Worm (Caenorhabditis elegans) whole organism, L3 larva: ENCODE data around the gene Y110A2AL.4.

Experiments used
- R02D3.7 ChIP-seq: fragments of 150-350 bp; optimal IDR thresholded peaks from 2 replicates; lab custom pipeline; 2014; ENCODE audit warnings: missing biosample characterization, missing genetic modification characterization
- ZK546.5 ChIP-seq: sonication (generic microtip); optimal IDR thresholded peaks from 2 replicates; lab custom pipeline; 2017; ENCODE audit warnings: missing biosample characterization, missing genetic modification characterization
- aly-2 ChIP-seq: fragments of 150-350 bp; optimal IDR thresholded peaks from 2 replicates; lab custom pipeline; 2014; ENCODE audit warnings: missing biosample characterization, missing genetic modification characterization
- ama-1 ChIP-seq: fragments of 150-350 bp; optimal IDR thresholded peaks from 2 replicates; lab custom pipeline; 2018
- ceh-16 ChIP-seq: sonication (generic microtip); optimal IDR thresholded peaks from 2 replicates; lab custom pipeline; 2017; ENCODE audit warnings: missing biosample characterization, missing genetic modification characterization
- ceh-82 ChIP-seq: fragments of 150-350 bp; optimal IDR thresholded peaks from 2 replicates; lab custom pipeline; 2014; ENCODE audit warnings: missing biosample characterization, missing genetic modification characterization
- ceh-9 ChIP-seq: sonication (generic microtip); optimal IDR thresholded peaks from 2 replicates; lab custom pipeline; 2018; ENCODE audit warnings: missing biosample characterization, missing genetic modification characterization
- daf-12 ChIP-seq: fragments of 150-350 bp; optimal IDR thresholded peaks from 2 replicates; lab custom pipeline; 2014; ENCODE audit warnings: missing biosample characterization, missing genetic modification reagents, missing genetic modification characterization
- egl-5 ChIP-seq: fragments of 150-350 bp; optimal IDR thresholded peaks from 2 replicates; lab custom pipeline; 2017; ENCODE audit warnings: missing biosample characterization, missing genetic modification reagents, missing genetic modification characterization, inconsistent platforms
- elt-1 ChIP-seq: fragments of 150-350 bp; optimal IDR thresholded peaks from 2 replicates; lab custom pipeline; 2014; ENCODE audit warnings: missing biosample characterization, missing genetic modification characterization
- elt-2 ChIP-seq: sonication (generic microtip); optimal IDR thresholded peaks from 2 replicates; lab custom pipeline; 2016; ENCODE audit warnings: missing genetic modification reagents, mild to moderate bottlenecking, missing genetic modification characterization, missing compliant biosample characterization
- eor-1 ChIP-seq, 2 experiments: fragments of 150-350 bp; optimal IDR thresholded peaks; 2 replicates each; lab custom pipeline; 2014 to 2018; ENCODE audit warnings: missing biosample characterization in 2 of 2, missing genetic modification characterization in 2 of 2
- fkh-2 ChIP-seq: fragments of 150-350 bp; optimal IDR thresholded peaks from 2 replicates; lab custom pipeline; 2014; ENCODE audit warnings: missing biosample characterization, missing genetic modification reagents, missing genetic modification characterization
- fos-1 ChIP-seq: fragments of 150-350 bp; optimal IDR thresholded peaks from 2 replicates; lab custom pipeline; 2014; ENCODE audit warnings: missing biosample characterization, missing genetic modification characterization
- hmg-11 ChIP-seq: sonication (generic microtip); optimal IDR thresholded peaks from 2 replicates; lab custom pipeline; 2016; ENCODE audit warnings: missing genetic modification characterization, missing compliant biosample characterization
- jun-1 ChIP-seq: fragments of 150-350 bp; optimal IDR thresholded peaks from 2 replicates; lab custom pipeline; 2014; ENCODE audit warnings: missing biosample characterization, missing genetic modification reagents, missing genetic modification characterization
- lin-15B ChIP-seq: fragments of 150-350 bp; optimal IDR thresholded peaks from 2 replicates; lab custom pipeline; 2014; ENCODE audit warnings: missing biosample characterization, missing genetic modification characterization
- lin-39 ChIP-seq: fragments of 150-350 bp; optimal IDR thresholded peaks from 2 replicates; lab custom pipeline; 2018; ENCODE audit warnings: missing biosample characterization, missing genetic modification reagents, missing genetic modification characterization
- mdl-1 ChIP-seq: fragments of 150-350 bp; optimal IDR thresholded peaks from 2 replicates; lab custom pipeline; 2014; ENCODE audit warnings: missing biosample characterization, missing genetic modification characterization
- nfya-1 ChIP-seq: sonication (generic microtip); optimal IDR thresholded peaks from 2 replicates; lab custom pipeline; 2017; ENCODE audit warnings: missing genetic modification characterization, mild to moderate bottlenecking, missing compliant biosample characterization, antibody characterized with exemption, moderate library complexity; ENCODE audit not compliant: insufficient read depth
- nhr-11 ChIP-seq: fragments of 150-350 bp; optimal IDR thresholded peaks from 2 replicates; lab custom pipeline; 2014; ENCODE audit warnings: missing biosample characterization, missing genetic modification characterization
- nhr-12 ChIP-seq: fragments of 150-350 bp; optimal IDR thresholded peaks from 2 replicates; lab custom pipeline; 2014; ENCODE audit warnings: missing biosample characterization, missing genetic modification characterization
- nhr-23 ChIP-seq: fragments of 150-350 bp; optimal IDR thresholded peaks from 2 replicates; lab custom pipeline; 2014; ENCODE audit warnings: missing biosample characterization, missing genetic modification reagents, missing genetic modification characterization
- nhr-237 ChIP-seq: fragments of 150-350 bp; optimal IDR thresholded peaks from 2 replicates; lab custom pipeline; 2014; ENCODE audit warnings: missing biosample characterization, missing genetic modification characterization
- nhr-25 ChIP-seq: sonication (generic microtip); optimal IDR thresholded peaks from 2 replicates; lab custom pipeline; 2017; ENCODE audit warnings: missing biosample characterization, missing genetic modification characterization
- nhr-43 ChIP-seq: sonication (generic microtip); optimal IDR thresholded peaks from 2 replicates; lab custom pipeline; 2016; ENCODE audit warnings: mild to moderate bottlenecking, missing genetic modification characterization, missing compliant biosample characterization; ENCODE audit not compliant: poor library complexity, severe bottlenecking
- nhr-67 ChIP-seq: fragments of 150-350 bp; optimal IDR thresholded peaks from 2 replicates; lab custom pipeline; 2014; ENCODE audit warnings: missing biosample characterization, missing genetic modification characterization
- nhr-76 ChIP-seq: fragments of 150-350 bp; sonication (generic microtip); optimal IDR thresholded peaks from 5 replicates; lab custom pipeline; 2014; ENCODE audit warnings: missing biosample characterization, missing genetic modification characterization
- nhr-77 ChIP-seq: fragments of 150-350 bp; optimal IDR thresholded peaks from 2 replicates; lab custom pipeline; 2014; ENCODE audit warnings: missing biosample characterization, missing genetic modification characterization
- pha-4 ChIP-seq: fragments of 150-350 bp; optimal IDR thresholded peaks from 2 replicates; lab custom pipeline; 2014; ENCODE audit warnings: missing biosample characterization, missing genetic modification reagents, missing genetic modification characterization
- pqm-1 ChIP-seq: fragments of 150-350 bp; optimal IDR thresholded peaks from 2 replicates; lab custom pipeline; 2017; ENCODE audit warnings: missing biosample characterization, missing genetic modification characterization, inconsistent platforms
- sea-2 ChIP-seq: fragments of 150-350 bp; sonication (generic microtip); optimal IDR thresholded peaks from 4 replicates; lab custom pipeline; 2014; ENCODE audit warnings: missing biosample characterization, missing genetic modification reagents, missing genetic modification characterization
- skn-1 ChIP-seq: fragments of 150-350 bp; optimal IDR thresholded peaks from 2 replicates; lab custom pipeline; 2014; ENCODE audit warnings: missing biosample characterization, missing genetic modification characterization
- tbx-2 ChIP-seq: sonication (generic microtip); optimal IDR thresholded peaks from 2 replicates; lab custom pipeline; 2016; ENCODE audit warnings: mild to moderate bottlenecking, missing genetic modification characterization, missing compliant biosample characterization
- unc-39 ChIP-seq: sonication (generic microtip); optimal IDR thresholded peaks from 4 replicates; lab custom pipeline; 2017; ENCODE audit warnings: missing biosample characterization, missing genetic modification characterization
- unc-62 ChIP-seq: fragments of 150-350 bp; sonication (generic microtip); optimal IDR thresholded peaks from 4 replicates; lab custom pipeline; 2014; ENCODE audit warnings: missing biosample characterization, missing genetic modification reagents, missing genetic modification characterization
- zag-1 ChIP-seq: fragments of 150-350 bp; optimal IDR thresholded peaks from 2 replicates; lab custom pipeline; 2014; ENCODE audit warnings: missing biosample characterization, missing genetic modification characterization

The Y110A2AL.4 gene

DNA sequence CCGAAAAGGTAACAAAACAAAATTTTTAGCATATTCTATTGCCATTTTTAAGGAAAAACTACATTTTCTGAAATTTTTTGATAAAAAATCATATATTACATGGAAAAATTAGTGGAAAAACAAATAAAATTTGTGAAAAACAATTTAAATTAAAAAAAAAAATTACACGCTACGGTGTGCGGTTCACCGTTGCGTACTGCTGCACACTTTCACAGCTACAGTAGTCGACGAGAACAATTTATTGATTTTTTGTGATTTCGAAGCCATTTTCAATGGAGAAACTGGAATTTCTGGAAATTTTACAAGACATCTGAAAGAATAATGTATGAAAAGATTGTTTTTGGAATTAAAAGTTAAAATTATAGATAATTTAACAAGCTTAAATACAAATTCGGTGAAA is 24.1 kb upstream of the Y110A2AL.4 start:
- TF ChIP-seq nhr-77 (tag; lab: Kevin White, UChicago) = no peak
- TF ChIP-seq nhr-23 = no peak
- TF ChIP-seq pqm-1 (tag; lab: Kevin White, UChicago) = no peak
- no peak for TF ChIP-seq eor-1 (tag; optimal IDR thresholded peaks at IDR 0.05; lab: Kevin White, UChicago)

DNA sequence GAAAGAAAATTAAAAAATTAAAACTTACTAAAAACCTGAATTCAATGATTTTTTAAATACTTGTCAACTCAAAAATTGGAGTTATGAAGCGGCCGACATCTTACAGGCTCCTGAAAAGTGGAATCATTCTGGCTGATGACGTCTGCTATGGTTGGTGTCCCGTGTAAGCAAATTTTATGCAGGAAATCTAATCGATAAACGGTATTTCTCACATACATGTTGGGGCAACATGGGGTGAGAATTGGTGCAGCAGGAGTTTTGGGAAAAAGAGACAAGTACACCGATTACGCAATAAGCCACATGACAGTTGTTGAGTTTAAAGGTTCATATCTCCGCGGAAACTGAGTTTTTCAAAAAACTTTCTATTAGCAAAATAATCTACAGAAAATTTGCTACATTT is 23.7 kb upstream of the Y110A2AL.4 start, which contains the start of gene K12H6.2:
Gene K12H6.2, minus strand, starts transcription at position 101 of the 400 bp plus-strand sequence.
- no peak for TF ChIP-seq mdl-1 (tag; lab: Kevin White, UChicago)
- no peak for TF ChIP-seq unc-62
- TF ChIP-seq ceh-82 = no peak
- no peak for TF ChIP-seq eor-1 (tag; optimal IDR thresholded peaks at IDR 0.05; lab: Kevin White, UChicago)
- TF ChIP-seq egl-5 (tag; lab: Kevin White, UChicago) = no peak
- no peak for TF ChIP-seq ZK546.5
- no peak for TF ChIP-seq nhr-12 (tag; lab: Kevin White, UChicago)
- no peak for TF ChIP-seq hmg-11 (tag; lab: Kevin White, UChicago)
- no peak for TF ChIP-seq elt-2
- no peak for TF ChIP-seq lin-39 (tag; lab: Kevin White, UChicago)
- TF ChIP-seq unc-39 = no peak
- TF ChIP-seq ceh-16 (tag; lab: Kevin White, UChicago) = no peak
- no peak for TF ChIP-seq lin-15B (tag; lab: Kevin White, UChicago)
- TF ChIP-seq nfya-1 (tag; lab: Kevin White, UChicago) = no peak
- TF ChIP-seq fkh-2 (tag; lab: Kevin White, UChicago) = no peak
- TF ChIP-seq sea-2 = no peak
- TF ChIP-seq nhr-25 (tag; lab: Kevin White, UChicago) = no peak

DNA sequence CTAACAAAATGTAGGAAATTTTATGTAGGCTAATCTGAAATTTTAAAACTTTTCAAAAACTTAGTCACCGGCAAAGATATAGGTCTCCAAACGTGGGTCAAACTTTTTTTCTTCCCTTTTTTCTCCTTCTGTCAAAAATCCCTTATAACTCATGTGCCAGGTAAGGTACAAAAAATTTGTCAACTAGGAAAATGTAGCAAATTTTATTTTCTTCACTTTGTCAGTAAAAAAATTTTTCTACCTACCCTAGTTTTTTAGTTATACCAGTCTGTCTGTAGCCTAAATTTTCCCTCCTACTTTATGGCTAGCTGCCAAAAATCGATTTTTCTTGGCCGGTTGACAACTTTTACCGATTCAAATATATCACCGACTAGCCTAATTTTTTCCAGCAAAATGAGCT is 22.4 kb upstream of the Y110A2AL.4 start, which contains the start of gene set-13:
Gene set-13, plus strand, starts transcription at position 301 of the 400 bp plus-strand sequence.
- no peak for TF ChIP-seq jun-1 (tag; lab: Kevin White, UChicago)
- TF ChIP-seq nhr-67 (tag; lab: Kevin White, UChicago) = no peak
- TF ChIP-seq eor-1 (tag; optimal IDR thresholded peaks at IDR 0.05; lab: Kevin White, UChicago) = no peak
- TF ChIP-seq aly-2 (tag; lab: Kevin White, UChicago) = no peak
- TF ChIP-seq nhr-77 (tag; lab: Kevin White, UChicago) = no peak
- no peak for TF ChIP-seq ama-1
- TF ChIP-seq skn-1 (tag; lab: Kevin White, UChicago) = no peak
- TF ChIP-seq fos-1 = no peak
- TF ChIP-seq nhr-23 = no peak
- TF ChIP-seq R02D3.7 (tag; lab: Kevin White, UChicago) = no peak

DNA sequence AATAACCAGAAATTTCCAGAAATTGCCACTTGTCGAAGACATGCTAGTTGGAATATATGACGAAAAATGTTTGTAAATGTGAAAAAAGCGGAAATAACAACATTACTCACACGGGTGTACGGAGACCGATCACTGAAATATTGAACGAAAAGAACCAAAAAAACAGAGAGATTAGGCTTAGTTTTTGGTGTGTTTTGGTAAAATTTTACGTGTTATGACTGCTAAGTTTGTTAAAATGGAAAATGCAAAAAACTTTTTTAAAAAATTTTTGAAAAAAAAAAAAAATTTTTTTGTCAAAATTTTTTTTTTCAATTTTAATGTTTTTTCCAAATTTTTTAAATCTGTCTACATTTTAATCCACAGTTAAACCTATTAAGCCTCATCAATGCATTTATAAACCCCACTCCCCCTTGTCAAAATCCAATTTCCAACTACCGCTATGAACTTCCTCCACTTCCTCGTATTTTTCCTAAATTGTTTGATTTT is 16.6 kb upstream of the Y110A2AL.4 start, which contains the start of the genes fut-4 and K12H6.10:
Gene fut-4, minus strand, starts transcription at position 101 of the 486 bp plus-strand sequence.
Gene K12H6.10, plus strand, starts transcription at position 436 of the 486 bp plus-strand sequence.
- no peak for TF ChIP-seq nhr-77 (tag; lab: Kevin White, UChicago)
- no peak for TF ChIP-seq nhr-43 (tag; lab: Kevin White, UChicago)
- TF ChIP-seq ceh-9 (tag; lab: Kevin White, UChicago) = no peak
- no peak for TF ChIP-seq aly-2 (tag; lab: Kevin White, UChicago)
- TF ChIP-seq nhr-76 (tag; lab: Kevin White, UChicago) = no peak
- TF ChIP-seq eor-1 (tag; optimal IDR thresholded peaks at IDR 0.05; lab: Kevin White, UChicago) = no peak
- no peak for TF ChIP-seq zag-1 (tag; lab: Kevin White, UChicago)
- no peak for TF ChIP-seq pha-4 (tag; lab: Kevin White, UChicago)
- no peak for TF ChIP-seq nhr-237 (tag; lab: Kevin White, UChicago)
- no peak for TF ChIP-seq nhr-67 (tag; lab: Kevin White, UChicago)
- TF ChIP-seq elt-1 (tag; lab: Kevin White, UChicago) = no peak
- no peak for TF ChIP-seq tbx-2 (tag; lab: Kevin White, UChicago)
- TF ChIP-seq sea-2 = no peak
- no peak for TF ChIP-seq R02D3.7 (tag; lab: Kevin White, UChicago)
- no peak for TF ChIP-seq nfya-1 (tag; lab: Kevin White, UChicago)

DNA sequence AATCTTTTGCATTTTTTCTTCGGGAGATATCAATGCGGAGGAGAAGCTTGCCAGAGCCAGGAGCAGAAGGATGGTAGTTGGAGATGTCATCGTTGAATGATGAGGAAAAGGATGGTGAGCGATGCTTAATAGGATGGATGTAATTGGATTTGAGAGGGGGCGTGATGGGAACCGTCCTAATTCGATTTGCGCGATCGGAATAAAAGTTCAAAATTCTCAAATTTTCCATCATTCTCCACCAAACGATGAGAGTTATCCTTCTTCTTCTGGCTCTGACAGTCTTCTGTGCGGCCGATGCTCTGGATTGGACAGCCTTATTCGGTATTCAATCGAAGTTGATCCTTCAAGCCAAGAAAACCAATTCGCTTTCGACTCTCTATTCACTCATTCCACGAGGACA is 14.9 kb upstream of the Y110A2AL.4 start, which contains the start of the genes K12H6.4 and K12H6.9:
Gene K12H6.4, minus strand, starts transcription at position 101 of the 400 bp plus-strand sequence.
Gene K12H6.9, plus strand, starts transcription at position 236 of the 400 bp plus-strand sequence.
- no peak for TF ChIP-seq nhr-12 (tag; lab: Kevin White, UChicago)
- TF ChIP-seq aly-2 (tag; lab: Kevin White, UChicago) = no peak
- TF ChIP-seq fkh-2 (tag; lab: Kevin White, UChicago) = no peak
- TF ChIP-seq ZK546.5 = no peak
- no peak for TF ChIP-seq ceh-9 (tag; lab: Kevin White, UChicago)
- TF ChIP-seq elt-1 (tag; lab: Kevin White, UChicago) = no peak
- TF ChIP-seq daf-12 (tag; lab: Kevin White, UChicago) = no peak
- TF ChIP-seq unc-62 = no peak
- TF ChIP-seq nhr-77 (tag; lab: Kevin White, UChicago) = no peak
- TF ChIP-seq nhr-11 (tag; lab: Kevin White, UChicago) = no peak
- TF ChIP-seq nhr-43 (tag; lab: Kevin White, UChicago) = no peak
- TF ChIP-seq hmg-11 (tag; lab: Kevin White, UChicago) = no peak
- TF ChIP-seq ceh-16 (tag; lab: Kevin White, UChicago) = no peak
- no peak for TF ChIP-seq mdl-1 (tag; lab: Kevin White, UChicago)
- TF ChIP-seq, all 47 proteins: peak for 0
